Worm (Caenorhabditis elegans) whole organism, L3 larva: ENCODE measurements around the gene idhb-1.

Experiments
- ama-1 ChIP-seq: fragments of 150-350 bp; optimal IDR thresholded peaks from 2 replicates; lab custom pipeline; 2018
- fos-1 ChIP-seq: fragments of 150-350 bp; optimal IDR thresholded peaks from 2 replicates; lab custom pipeline; 2014; ENCODE audit warnings: missing biosample characterization, missing genetic modification characterization
- lin-15B ChIP-seq: fragments of 150-350 bp; optimal IDR thresholded peaks from 2 replicates; lab custom pipeline; 2014; ENCODE audit warnings: missing biosample characterization, missing genetic modification characterization
- mdl-1 ChIP-seq: fragments of 150-350 bp; optimal IDR thresholded peaks from 2 replicates; lab custom pipeline; 2014; ENCODE audit warnings: missing biosample characterization, missing genetic modification characterization
- nhr-11 ChIP-seq: fragments of 150-350 bp; optimal IDR thresholded peaks from 2 replicates; lab custom pipeline; 2014; ENCODE audit warnings: missing biosample characterization, missing genetic modification characterization
- nhr-25 ChIP-seq: sonication (generic microtip); optimal IDR thresholded peaks from 2 replicates; lab custom pipeline; 2017; ENCODE audit warnings: missing biosample characterization, missing genetic modification characterization
- nhr-43 ChIP-seq: sonication (generic microtip); optimal IDR thresholded peaks from 2 replicates; lab custom pipeline; 2016; ENCODE audit warnings: mild to moderate bottlenecking, missing genetic modification characterization, missing compliant biosample characterization; ENCODE audit not compliant: poor library complexity, severe bottlenecking
- pqm-1 ChIP-seq: fragments of 150-350 bp; optimal IDR thresholded peaks from 2 replicates; lab custom pipeline; 2017; ENCODE audit warnings: missing biosample characterization, missing genetic modification characterization, inconsistent platforms
- unc-62 ChIP-seq: fragments of 150-350 bp; sonication (generic microtip); optimal IDR thresholded peaks from 4 replicates; lab custom pipeline; 2014; ENCODE audit warnings: missing biosample characterization, missing genetic modification reagents, missing genetic modification characterization

DNA sequence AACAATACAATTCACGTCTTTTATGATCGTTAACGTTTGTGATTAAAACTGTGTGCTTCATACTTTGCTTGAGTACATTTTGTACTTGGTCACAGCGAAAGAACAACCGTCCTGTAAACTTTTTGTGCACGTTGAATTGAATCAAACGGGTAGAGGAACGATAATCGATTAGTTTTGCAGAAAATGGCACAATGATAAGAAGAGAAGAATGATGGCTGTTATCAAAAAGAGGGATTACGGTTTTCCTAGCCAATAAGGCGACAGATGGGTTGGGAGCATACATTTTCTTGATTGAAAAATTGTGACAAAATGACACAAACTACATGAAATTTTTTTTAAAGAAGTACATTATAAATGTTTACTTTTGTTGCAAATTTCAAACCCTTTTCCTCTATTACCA, 20.4 kb upstream of the idhb-1 start:
- TF ChIP-seq lin-15B (tag; lab: Kevin White, UChicago): no peak
- no peak for TF ChIP-seq ama-1
- TF ChIP-seq nhr-25 (tag; lab: Kevin White, UChicago): no peak
- no peak for TF ChIP-seq nhr-43 (tag; lab: Kevin White, UChicago)
- no peak for TF ChIP-seq mdl-1 (tag; lab: Kevin White, UChicago)
- no peak for TF ChIP-seq fos-1
- TF ChIP-seq pqm-1: peak; percentile 69
- TF ChIP-seq unc-62: no peak
- TF ChIP-seq nhr-11 (tag; lab: Kevin White, UChicago): no peak
